Worm (Caenorhabditis elegans) whole organism, early embryonic: Measurements from ENCODE around the gene pmp-5.

Experiments used
- B0310.2 ChIP-seq: sonication (generic microtip); optimal IDR thresholded peaks from 2 replicates; lab custom pipeline; 2016; ENCODE audit warnings: mild to moderate bottlenecking, missing genetic modification characterization, missing compliant biosample characterization
- F13C5.2 ChIP-seq: sonication (generic microtip); optimal IDR thresholded peaks from 2 replicates; lab custom pipeline; 2017; ENCODE audit warnings: mild to moderate bottlenecking, missing genetic modification characterization, inconsistent platforms, missing compliant biosample characterization
- aly-1 ChIP-seq: sonication (generic microtip); optimal IDR thresholded peaks from 2 replicates; lab custom pipeline; 2016; ENCODE audit warnings: missing genetic modification characterization, missing compliant biosample characterization
- ama-1 ChIP-seq: fragments of 150-350 bp; optimal IDR thresholded peaks from 2 replicates; lab custom pipeline; 2014
- ceh-13 ChIP-seq: fragments of 200-800 bp; sonication (Bioruptor generic); optimal IDR thresholded peaks from 2 replicates; lab custom pipeline; 2018; ENCODE audit warnings: mild to moderate bottlenecking, missing genetic modification characterization, missing compliant biosample characterization
- ceh-36 ChIP-seq: sonication (generic microtip); optimal IDR thresholded peaks from 2 replicates; lab custom pipeline; 2016; ENCODE audit warnings: missing genetic modification characterization, inconsistent platforms, missing compliant biosample characterization
- ets-7 ChIP-seq: sonication (generic microtip); optimal IDR thresholded peaks from 2 replicates; lab custom pipeline; 2016; ENCODE audit warnings: missing genotype, missing genetic modification characterization, missing compliant biosample characterization
- flt-1 ChIP-seq: fragments of 200-800 bp; sonication (Bioruptor generic); IDR thresholded peaks from 2 replicates; pipeline ENCODE4 v1.3.6; 2022; ENCODE audit warnings: missing genetic modification characterization, missing compliant biosample characterization
- hmbx-1 ChIP-seq: sonication (generic microtip); optimal IDR thresholded peaks from 2 replicates; lab custom pipeline; 2016; ENCODE audit warnings: mild to moderate bottlenecking, missing genetic modification characterization, missing compliant biosample characterization
- hmg-4 ChIP-seq: fragments of 200-800 bp; sonication (Bioruptor generic); optimal IDR thresholded peaks from 2 replicates; lab custom pipeline; 2018; ENCODE audit warnings: mild to moderate bottlenecking, missing genetic modification characterization, missing compliant biosample characterization
- hnd-1 ChIP-seq: sonication (generic microtip); optimal IDR thresholded peaks from 2 replicates; lab custom pipeline; 2016; ENCODE audit warnings: missing genetic modification characterization, missing compliant biosample characterization
- pes-1 ChIP-seq: fragments of 200-800 bp; sonication (Bioruptor generic); IDR thresholded peaks from 2 replicates; pipeline ENCODE4 v1.3.6; 2022; ENCODE audit warnings: missing genetic modification reagents, missing genetic modification characterization, missing compliant biosample characterization
- scrt-1 ChIP-seq: fragments of 200-800 bp; sonication (Bioruptor generic); IDR thresholded peaks from 2 replicates; pipeline ENCODE4 v1.3.6; 2022; ENCODE audit warnings: missing genetic modification characterization, missing compliant biosample characterization
- sea-1 ChIP-seq: fragments of 200-800 bp; sonication (Bioruptor generic); conservative IDR thresholded peaks from 2 replicates; pipeline ENCODE4 v1.3.6; 2022; ENCODE audit warnings: missing genetic modification characterization, missing compliant biosample characterization
- tbx-11 ChIP-seq: fragments of 200-800 bp; sonication (Bioruptor generic); IDR thresholded peaks from 2 replicates; pipeline ENCODE4 v1.3.6; 2022; ENCODE audit warnings: missing genetic modification characterization, missing compliant biosample characterization
- tbx-37 ChIP-seq: fragments of 200-800 bp; sonication (Bioruptor generic); conservative IDR thresholded peaks from 2 replicates; pipeline ENCODE4 v1.3.6; 2022; ENCODE audit warnings: missing genetic modification reagents, missing genetic modification characterization, missing compliant biosample characterization
- tra-4 ChIP-seq: sonication (generic microtip); optimal IDR thresholded peaks from 2 replicates; lab custom pipeline; 2017; ENCODE audit warnings: missing genetic modification characterization, missing compliant biosample characterization

pmp-5 gene

ce11 chrV:6665751-6666150 lies at the start of gene pmp-5:
Gene pmp-5, minus strand, starts transcription at chrV:6665813.
- TF ChIP-seq flt-1 (no peak), tra-4 (tag; lab: Kevin White, UChicago) (no peak), hnd-1 (no peak), ceh-13 (GFP tag; lab: Kevin White, UChicago) (no peak), sea-1 (GFP tag; lab: Robert Waterston, UW) (no peak)

ce11 chrV:6710462-6710861 lies 44.8 kb upstream of the pmp-5 start, which contains the start of gene sna-1:
Gene sna-1, minus strand, starts transcription at chrV:6710679.
- TF ChIP-seq tra-4 (tag; lab: Kevin White, UChicago) (no peak), hmg-4 (GFP tag; lab: Kevin White, UChicago) (no peak), ama-1 (no peak), ets-7 (tag; lab: Kevin White, UChicago) (no peak), scrt-1 (GFP tag; lab: Robert Waterston, UW) (no peak), ceh-36 (tag; lab: Kevin White, UChicago) (no peak), B0310.2 (no peak), hmbx-1 (tag; lab: Kevin White, UChicago) (no peak)

- TF ChIP-seq pes-1 (GFP tag; lab: Robert Waterston, UW) (peak; percentile 70; the same call in 1 of the 2 replicates), ceh-13 (GFP tag; lab: Kevin White, UChicago) (peak; percentile 21), ets-7 (tag; lab: Kevin White, UChicago) (no peak), tra-4 (tag; lab: Kevin White, UChicago) (no peak), tbx-37 (GFP tag; lab: Robert Waterston, UW) (no peak), aly-1 (peak; percentile 52), F13C5.2 (peak; percentile 87), B0310.2 (peak; percentile 23), scrt-1 (GFP tag; lab: Robert Waterston, UW) (0 out of 2 replicates have a peak, but pooled peaks have one; percentile 50), hmg-4 (GFP tag; lab: Kevin White, UChicago) (peak; percentile 66), sea-1 (GFP tag; lab: Robert Waterston, UW) (peak; percentile 51; the same call in 1 of the 2 replicates), flt-1 (peak; percentile 46; the same call in 1 of the 2 replicates), hmbx-1 (tag; lab: Kevin White, UChicago) (peak; percentile 5), ama-1 (no peak), hnd-1 (peak; percentile 19), ceh-36 (tag; lab: Kevin White, UChicago) (peak; percentile 49), tbx-11 (GFP tag; lab: Robert Waterston, UW) (peak; percentile 71)
Measured at ce11 chrV:6709050-6709683, 43.6 kb upstream of the pmp-5 start, which contains the start of gene dlst-1. Gene dlst-1, minus strand, starts transcription at chrV:6709101.

DNA sequence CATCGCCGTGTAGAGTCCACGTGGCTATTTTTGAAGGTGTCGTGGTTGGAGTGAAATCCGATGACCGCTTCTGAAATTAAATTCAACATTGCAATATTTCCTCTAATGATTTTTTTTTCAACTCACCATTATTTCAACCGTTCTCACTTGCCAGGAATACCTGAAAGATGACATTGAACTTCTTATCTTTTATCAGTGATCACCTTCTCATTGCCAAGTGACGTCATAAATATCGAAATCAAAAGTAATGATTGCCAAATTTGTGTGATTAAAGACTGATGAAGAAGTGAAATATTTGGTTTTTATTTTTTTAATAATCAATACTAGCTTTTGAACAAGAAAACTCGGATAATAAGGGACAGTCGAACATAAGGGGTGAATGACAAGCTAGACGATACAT lies 41.2 kb upstream of the pmp-5 start, which contains the start of gene W02F12.4:
Gene W02F12.4, minus strand, starts transcription at position 164 of the 400 bp plus-strand sequence.
- TF ChIP-seq hmg-4 (GFP tag; lab: Kevin White, UChicago), result no peak
- TF ChIP-seq tbx-11 (GFP tag; lab: Robert Waterston, UW), result no peak
- no peak for TF ChIP-seq ets-7 (tag; lab: Kevin White, UChicago)
- TF ChIP-seq aly-1, result no peak
- TF ChIP-seq tra-4 (tag; lab: Kevin White, UChicago), result no peak

DNA sequence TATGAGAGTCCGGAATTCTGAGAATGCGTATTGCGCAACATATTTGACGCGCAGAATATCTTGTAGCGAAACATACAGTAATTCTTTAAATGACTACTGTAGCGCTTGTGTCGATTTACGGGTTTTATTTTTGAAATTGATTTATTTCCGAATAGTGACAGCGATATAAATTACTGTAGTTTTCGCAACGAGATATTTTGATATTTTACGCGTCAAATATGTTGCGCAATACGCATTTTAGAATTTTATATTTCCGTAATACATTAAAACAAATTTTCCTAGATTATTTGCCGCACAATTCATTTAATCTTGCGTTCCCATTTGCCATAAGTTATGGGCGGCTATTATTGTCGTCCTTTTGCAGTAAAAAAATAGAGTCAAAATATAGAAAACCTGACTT lies 39.8 kb upstream of the pmp-5 start:
- TF ChIP-seq flt-1, result no peak
- TF ChIP-seq ets-7 (tag; lab: Kevin White, UChicago), result no peak
- no peak for TF ChIP-seq hmg-4 (GFP tag; lab: Kevin White, UChicago)
- TF ChIP-seq tbx-37 (GFP tag; lab: Robert Waterston, UW), result no peak
- no peak for TF ChIP-seq hmbx-1 (tag; lab: Kevin White, UChicago)
- no peak for TF ChIP-seq F13C5.2
- no peak for TF ChIP-seq scrt-1 (GFP tag; lab: Robert Waterston, UW)
- TF ChIP-seq hnd-1, result no peak
- TF ChIP-seq ceh-13 (GFP tag; lab: Kevin White, UChicago), result no peak
- TF ChIP-seq B0310.2, result no peak

ce11 chrV:6704482-6704881 lies 38.9 kb upstream of the pmp-5 start:
- TF ChIP-seq aly-1 (no peak), ets-7 (tag; lab: Kevin White, UChicago) (no peak), tbx-37 (GFP tag; lab: Robert Waterston, UW) (no peak)

DNA sequence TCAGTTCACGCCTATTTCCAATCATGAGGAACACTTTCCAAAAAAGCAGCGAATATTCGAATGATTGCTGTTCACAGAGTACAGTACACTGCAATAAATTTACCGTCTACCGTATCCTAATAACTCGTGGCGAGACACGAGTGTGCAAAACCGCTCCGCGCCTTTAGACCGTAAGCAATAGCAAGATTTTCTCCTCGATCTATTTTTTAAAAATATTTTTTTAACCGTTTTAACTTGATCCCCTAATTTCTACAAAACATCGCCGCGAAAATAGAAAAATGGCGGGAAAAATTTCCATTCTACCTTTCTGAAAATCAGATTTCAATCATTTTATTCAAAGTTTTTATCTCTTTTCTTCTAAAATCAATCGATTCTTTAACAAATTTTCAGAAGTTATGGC lies 37.1 kb upstream of the pmp-5 start, which contains the start of gene era-1:
Gene era-1, plus strand, starts transcription at position 366 of the 400 bp plus-strand sequence.
- TF ChIP-seq B0310.2 (no peak), tbx-37 (GFP tag; lab: Robert Waterston, UW) (no peak), tra-4 (tag; lab: Kevin White, UChicago) (no peak), ceh-13 (GFP tag; lab: Kevin White, UChicago) (no peak), ama-1 (no peak), pes-1 (GFP tag; lab: Robert Waterston, UW) (no peak), ets-7 (tag; lab: Kevin White, UChicago) (no peak), ceh-36 (tag; lab: Kevin White, UChicago) (no peak), aly-1 (no peak), hnd-1 (no peak), scrt-1 (GFP tag; lab: Robert Waterston, UW) (no peak), F13C5.2 (no peak), tbx-11 (GFP tag; lab: Robert Waterston, UW) (no peak), hmbx-1 (tag; lab: Kevin White, UChicago) (no peak), hmg-4 (GFP tag; lab: Kevin White, UChicago) (no peak), sea-1 (GFP tag; lab: Robert Waterston, UW) (no peak), flt-1 (no peak)

- no peak for TF ChIP-seq ceh-13 (GFP tag; lab: Kevin White, UChicago)
- no peak for TF ChIP-seq tbx-11 (GFP tag; lab: Robert Waterston, UW)
- TF ChIP-seq F13C5.2, result no peak
- TF ChIP-seq flt-1, result no peak
- TF ChIP-seq ets-7 (tag; lab: Kevin White, UChicago), result no peak
- TF ChIP-seq tbx-37 (GFP tag; lab: Robert Waterston, UW), result no peak
- TF ChIP-seq hmbx-1 (tag; lab: Kevin White, UChicago), result no peak
- no peak for TF ChIP-seq hnd-1
- TF ChIP-seq tra-4 (tag; lab: Kevin White, UChicago), result no peak
- no peak for TF ChIP-seq B0310.2
- TF ChIP-seq hmg-4 (GFP tag; lab: Kevin White, UChicago), result no peak
- TF ChIP-seq sea-1 (GFP tag; lab: Robert Waterston, UW), result no peak
- no peak for TF ChIP-seq ama-1
- no peak for TF ChIP-seq ceh-36 (tag; lab: Kevin White, UChicago)
- TF ChIP-seq scrt-1 (GFP tag; lab: Robert Waterston, UW), result no peak
- no peak for TF ChIP-seq pes-1 (GFP tag; lab: Robert Waterston, UW)
- no peak for TF ChIP-seq aly-1
Measured at ce11 chrV:6699833-6700232, 34.2 kb upstream of the pmp-5 start.
